Worm (Caenorhabditis elegans): ENCODE data around the gene F18H3.1.

The F18H3.1 gene

ce11 chrX:13469907-13470647 lies 49.4 kb upstream of the F18H3.1 start:
- peak; percentile 73 for TF ChIP-seq hlh-6 (tag; optimal IDR thresholded peaks at IDR 0.05)
- no peak for TF ChIP-seq lin-11 (tag; optimal IDR thresholded peaks at IDR 0.05)

ce11 chrX:13471855-13472254 lies 47.6 kb upstream of the F18H3.1 start, which contains the start of gene tre-4:
TSS of gene tre-4 (plus strand) at chrX:13472155.
- TF ChIP-seq rnt-1 (tag; optimal IDR thresholded peaks at IDR 0.05), result no peak
- TF ChIP-seq fkh-10 (GFP tag; optimal IDR thresholded peaks at IDR 0.05), result no peak
- no peak for TF ChIP-seq ceh-31 (tag; optimal IDR thresholded peaks at IDR 0.05)
- no peak for TF ChIP-seq mec-3 (tag; optimal IDR thresholded peaks at IDR 0.05; ENCODE audit: borderline replicate concordance)
- TF ChIP-seq unc-86 (tag; optimal IDR thresholded peaks at IDR 0.05), result no peak
- no peak for TF ChIP-seq hlh-13 (GFP tag; optimal IDR thresholded peaks at IDR 0.05)
- no peak for TF ChIP-seq ceh-9 (tag; optimal IDR thresholded peaks at IDR 0.05)
- TF ChIP-seq lin-11 (tag; optimal IDR thresholded peaks at IDR 0.05), result no peak
- TF ChIP-seq ztf-16 (tag; optimal IDR thresholded peaks at IDR 0.05), result no peak
- no peak for TF ChIP-seq tbx-2 (tag; optimal IDR thresholded peaks at IDR 0.05)

ce11 chrX:13477356-13477755 lies 42.1 kb upstream of the F18H3.1 start, which contains the start of gene efn-3:
TSS of gene efn-3 (minus strand) at chrX:13477456.
- no peak for TF ChIP-seq fax-1 (tag; optimal IDR thresholded peaks at IDR 0.05)
- no peak for TF ChIP-seq unc-42 (tag; optimal IDR thresholded peaks at IDR 0.05)
- TF ChIP-seq sox-4 (tag; optimal IDR thresholded peaks at IDR 0.05), result no peak
- TF ChIP-seq hlh-6 (tag; optimal IDR thresholded peaks at IDR 0.05), result no peak
- TF ChIP-seq F13H6.1 (tag; optimal IDR thresholded peaks at IDR 0.05), result no peak
- TF ChIP-seq tbx-2 (tag; optimal IDR thresholded peaks at IDR 0.05), result no peak
- TF ChIP-seq nhr-232 (tag; optimal IDR thresholded peaks at IDR 0.05), result no peak
- no peak for TF ChIP-seq tbx-7 (tag; optimal IDR thresholded peaks at IDR 0.05)
- TF ChIP-seq pax-1 (tag; optimal IDR thresholded peaks at IDR 0.05), result no peak
- no peak for TF ChIP-seq ceh-45 (GFP tag; IDR thresholded peaks at IDR 0.05)
- no peak for TF ChIP-seq fkh-6 (tag; optimal IDR thresholded peaks at IDR 0.05)
- no peak for TF ChIP-seq ceh-6 (GFP tag; optimal IDR thresholded peaks at IDR 0.05)
- TF ChIP-seq ceh-30 (tag; optimal IDR thresholded peaks at IDR 0.05), result no peak
- no peak for TF ChIP-seq che-1 (tag; optimal IDR thresholded peaks at IDR 0.05)
- TF ChIP-seq odd-2 (tag; optimal IDR thresholded peaks at IDR 0.05), result no peak
- TF ChIP-seq ceh-2 (tag; optimal IDR thresholded peaks at IDR 0.05), result no peak

- TF ChIP-seq unc-42 (tag; optimal IDR thresholded peaks at IDR 0.05), result no peak
- TF ChIP-seq rnt-1 (tag; optimal IDR thresholded peaks at IDR 0.05), result no peak
- no peak for TF ChIP-seq ceh-30 (tag; optimal IDR thresholded peaks at IDR 0.05)
- no peak for TF ChIP-seq nhr-232 (tag; optimal IDR thresholded peaks at IDR 0.05)
- TF ChIP-seq nfya-1 (tag; optimal IDR thresholded peaks at IDR 0.05), result no peak
- no peak for TF ChIP-seq ceh-31 (tag; optimal IDR thresholded peaks at IDR 0.05)
- TF ChIP-seq ama-1 (optimal IDR thresholded peaks at IDR 0.05), result no peak
- no peak for TF ChIP-seq pha-4 (tag; optimal IDR thresholded peaks at IDR 0.05)
- no peak for TF ChIP-seq Y22D7AL.16 (tag; optimal IDR thresholded peaks at IDR 0.05)
- no peak for TF ChIP-seq ceh-9 (tag; optimal IDR thresholded peaks at IDR 0.05)
- no peak for TF ChIP-seq gmeb-2 (tag; optimal IDR thresholded peaks at IDR 0.05)
- TF ChIP-seq sdc-2 (tag; optimal IDR thresholded peaks at IDR 0.05), result no peak
- TF ChIP-seq elt-2 (tag; optimal IDR thresholded peaks at IDR 0.05), result no peak
- TF ChIP-seq K02D7.2 (tag; optimal IDR thresholded peaks at IDR 0.05), result no peak
- no peak for TF ChIP-seq tbx-7 (tag; optimal IDR thresholded peaks at IDR 0.05)
- no peak for TF ChIP-seq ceh-22 (tag; optimal IDR thresholded peaks at IDR 0.05)
- no peak for TF ChIP-seq eyg-1 (tag; optimal IDR thresholded peaks at IDR 0.05)
- TF ChIP-seq dve-1 (tag; optimal IDR thresholded peaks at IDR 0.05), result no peak
- TF ChIP-seq hlh-15 (tag; optimal IDR thresholded peaks at IDR 0.05), result no peak
- TF ChIP-seq ref-2 (tag; optimal IDR thresholded peaks at IDR 0.05), result no peak
Measured at ce11 chrX:13481704-13482103, 37.8 kb upstream of the F18H3.1 start, which contains the start of gene srd-50. TSS of gene srd-50 (minus strand) at chrX:13481804.

Measured in whole organism, late embryonic.